Fruit fly (Drosophila melanogaster): ENCODE results near the gene CG11131.

Gene CG11131

DNA sequence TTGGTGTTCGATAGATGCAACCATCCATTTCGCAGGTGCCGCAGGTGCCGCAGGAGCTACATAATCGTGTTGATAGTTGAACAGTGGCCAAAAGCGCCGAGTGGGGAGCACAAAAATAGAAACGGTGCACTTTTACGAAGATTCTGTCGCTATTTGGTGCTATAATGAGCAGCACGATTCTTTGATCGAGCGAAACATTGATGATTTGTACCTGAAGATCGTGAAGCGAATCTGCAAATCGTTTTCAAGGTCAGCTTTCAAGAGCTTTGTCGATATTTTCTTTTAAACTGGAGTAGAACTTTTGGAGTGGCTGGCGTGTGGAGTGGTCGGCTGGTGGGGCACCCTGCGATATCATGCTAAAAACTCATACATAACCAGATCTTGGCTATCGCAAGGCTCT, at the start of gene CG11131:
Gene CG11131 (plus strand): TSS at position 301 of the 400 bp plus-strand sequence.
- TF ChIP-seq CG7101 (tag; optimal IDR thresholded peaks at IDR 0.05), result no peak
- no peak for TF ChIP-seq CG11617 (GFP tag; optimal IDR thresholded peaks at IDR 0.05)
- TF ChIP-seq ovo (GFP tag; optimal IDR thresholded peaks at IDR 0.05), result no peak
- TF ChIP-seq bab1 (GFP tag; optimal IDR thresholded peaks at IDR 0.05), result no peak
- TF ChIP-seq cnc (optimal IDR thresholded peaks at IDR 0.05), result no peak
- no peak for TF ChIP-seq Hr96 (GFP tag; optimal IDR thresholded peaks at IDR 0.05)
- no peak for TF ChIP-seq Clk (GFP tag; optimal IDR thresholded peaks at IDR 0.05)

DNA sequence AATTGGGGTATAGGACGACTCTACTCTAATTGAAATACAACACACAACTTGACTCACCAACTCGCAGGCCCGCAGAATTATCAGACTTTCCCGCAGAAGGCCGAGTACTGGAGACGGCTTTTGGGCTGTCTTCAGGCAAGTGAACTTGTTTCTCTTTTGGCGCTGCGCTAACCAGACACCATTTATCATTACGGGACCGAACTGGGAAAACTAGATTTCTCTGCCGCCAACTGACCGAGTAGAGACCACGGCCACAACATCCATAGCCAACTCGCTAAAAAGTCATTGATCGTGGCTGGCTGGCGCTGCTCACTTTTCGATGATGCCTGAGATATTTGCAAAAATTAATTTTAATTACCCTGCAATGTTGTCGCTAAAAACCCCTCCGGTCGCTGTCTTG, 49.6 kb upstream of the CG11131 start:
- TF ChIP-seq toe (GFP tag; optimal IDR thresholded peaks at IDR 0.05) (no peak), CG1620 (GFP tag; optimal IDR thresholded peaks at IDR 0.05) (no peak), CG7045 (GFP tag; optimal IDR thresholded peaks at IDR 0.05) (no peak), Crg-1 (GFP tag; optimal IDR thresholded peaks at IDR 0.05) (no peak), CG5204 (GFP tag; optimal IDR thresholded peaks at IDR 0.05) (no peak)

DNA sequence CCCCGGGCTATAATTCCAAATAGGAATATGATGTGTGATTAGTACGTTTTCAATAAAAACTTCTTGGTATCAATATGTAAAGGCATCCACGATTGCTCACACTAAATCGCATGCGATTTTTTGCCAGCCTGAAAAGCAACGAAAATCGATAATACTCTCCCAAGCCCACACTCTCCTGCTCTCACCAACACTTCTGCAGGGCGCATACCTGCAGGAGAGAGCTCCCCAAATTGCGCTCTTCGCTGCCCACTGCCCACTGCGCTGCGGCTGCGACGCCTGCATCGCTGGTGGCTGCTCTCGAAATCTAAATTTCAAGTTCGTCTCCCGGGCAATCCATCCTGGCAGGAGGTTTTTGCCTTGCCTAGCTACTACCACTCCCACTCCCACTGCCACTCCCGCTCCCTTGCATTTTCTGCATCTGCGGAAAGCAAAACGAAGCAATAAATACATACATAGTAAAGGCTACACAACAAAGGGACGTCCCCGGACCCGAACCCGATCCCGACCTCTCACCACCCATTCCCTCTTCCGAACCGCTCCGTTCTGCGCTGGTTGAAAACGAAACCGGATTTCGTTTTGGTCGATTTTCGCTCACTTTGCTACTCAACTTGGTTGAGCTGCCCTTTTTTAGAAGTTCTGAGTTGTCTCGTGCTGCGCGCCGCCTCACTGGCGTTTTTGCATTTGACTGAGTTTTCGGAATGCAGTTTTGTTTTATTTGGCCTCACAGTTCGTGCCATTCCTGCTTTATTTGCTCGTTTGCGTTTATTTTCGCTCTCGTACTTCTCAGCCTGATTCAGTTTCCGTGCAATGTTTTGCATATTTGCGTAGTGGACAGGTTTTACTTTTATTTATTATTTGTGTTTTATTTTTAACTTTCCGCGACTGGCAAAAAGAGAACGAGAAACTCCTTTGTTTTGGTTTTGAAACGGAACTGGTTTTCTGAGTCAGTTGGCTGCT, 47.1 kb upstream of the CG11131 start:
- TF ChIP-seq CG11617 (GFP tag; optimal IDR thresholded peaks at IDR 0.05) (no peak), CG7101 (tag; optimal IDR thresholded peaks at IDR 0.05) (no peak), tj (GFP tag; optimal IDR thresholded peaks at IDR 0.05) (peak; percentile 95)

DNA sequence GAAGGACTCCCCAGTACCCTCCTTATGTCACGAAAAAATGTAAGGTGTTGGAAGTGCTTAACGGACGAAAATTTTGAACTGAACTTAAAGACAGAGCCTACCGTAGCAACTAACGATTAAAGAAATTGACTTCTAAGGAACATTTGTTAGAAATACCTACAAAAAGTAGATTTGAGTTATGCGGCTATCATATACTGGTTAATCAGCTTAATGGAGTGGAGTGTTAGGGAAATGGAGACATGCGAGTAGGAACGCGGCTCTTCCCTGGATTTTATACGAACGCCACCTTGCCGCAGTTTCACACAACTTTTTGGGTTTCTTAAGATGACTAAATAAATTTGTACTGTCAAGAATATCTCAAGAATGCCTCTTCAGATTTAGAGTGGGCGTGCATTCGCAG, 45.1 kb upstream of the CG11131 start, which contains the start of gene CG32462:
Gene CG32462 (minus strand): TSS at position 101 of the 400 bp plus-strand sequence.
- TF ChIP-seq tj (GFP tag; optimal IDR thresholded peaks at IDR 0.05) (no peak), CG12768 (GFP tag; optimal IDR thresholded peaks at IDR 0.05) (no peak), Hr96 (GFP tag; optimal IDR thresholded peaks at IDR 0.05) (no peak), bab1 (GFP tag; optimal IDR thresholded peaks at IDR 0.05) (no peak), toe (GFP tag; optimal IDR thresholded peaks at IDR 0.05) (no peak), ovo (GFP tag; optimal IDR thresholded peaks at IDR 0.05) (no peak), Crg-1 (GFP tag; optimal IDR thresholded peaks at IDR 0.05) (no peak), Mnt (GFP tag; optimal IDR thresholded peaks at IDR 0.05) (no peak), kay (GFP tag; ENCODE audit: borderline replicate concordance) (no peak), cnc (optimal IDR thresholded peaks at IDR 0.05) (no peak), Clk (GFP tag; optimal IDR thresholded peaks at IDR 0.05) (no peak), CG7045 (GFP tag; optimal IDR thresholded peaks at IDR 0.05) (no peak), CG1620 (GFP tag; optimal IDR thresholded peaks at IDR 0.05) (no peak)

DNA sequence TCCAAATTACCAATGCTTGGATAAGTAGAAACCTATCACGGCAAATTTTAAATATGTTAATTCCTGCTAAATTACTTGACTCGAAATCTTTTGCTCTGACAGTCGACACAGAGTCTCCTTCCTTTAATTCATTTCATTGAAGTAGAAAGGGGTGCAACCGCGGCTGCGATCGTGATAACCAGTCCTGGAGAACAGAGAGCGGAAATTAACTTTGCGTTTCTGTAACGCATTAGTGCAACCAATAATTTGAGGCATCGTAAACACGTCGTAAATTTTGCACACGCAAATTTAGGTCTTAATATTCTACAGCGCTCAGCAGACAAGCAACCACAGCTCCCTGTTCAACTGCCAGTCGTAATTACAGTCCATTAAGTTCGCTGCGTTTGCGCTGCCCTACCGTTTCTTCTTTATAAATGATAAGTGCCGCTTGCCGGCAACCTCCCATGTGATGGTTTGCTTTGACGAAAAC, 42.5 kb upstream of the CG11131 start, which contains the start of gene CG32459:
Gene CG32459 (minus strand): TSS at position 51 of the 469 bp plus-strand sequence.
- no peak for TF ChIP-seq pad (GFP tag; optimal IDR thresholded peaks at IDR 0.05)
- no peak for TF ChIP-seq Hr96 (GFP tag; optimal IDR thresholded peaks at IDR 0.05)
- no peak for TF ChIP-seq CG11617 (GFP tag; optimal IDR thresholded peaks at IDR 0.05)
- no peak for TF ChIP-seq toe (GFP tag; optimal IDR thresholded peaks at IDR 0.05)
- TF ChIP-seq Mnt (GFP tag; optimal IDR thresholded peaks at IDR 0.05), result no peak
- no peak for TF ChIP-seq CG7045 (GFP tag; optimal IDR thresholded peaks at IDR 0.05)
- no peak for TF ChIP-seq tj (GFP tag; optimal IDR thresholded peaks at IDR 0.05)
- no peak for TF ChIP-seq ovo (GFP tag; optimal IDR thresholded peaks at IDR 0.05)
- no peak for TF ChIP-seq CG12768 (GFP tag; optimal IDR thresholded peaks at IDR 0.05)

DNA sequence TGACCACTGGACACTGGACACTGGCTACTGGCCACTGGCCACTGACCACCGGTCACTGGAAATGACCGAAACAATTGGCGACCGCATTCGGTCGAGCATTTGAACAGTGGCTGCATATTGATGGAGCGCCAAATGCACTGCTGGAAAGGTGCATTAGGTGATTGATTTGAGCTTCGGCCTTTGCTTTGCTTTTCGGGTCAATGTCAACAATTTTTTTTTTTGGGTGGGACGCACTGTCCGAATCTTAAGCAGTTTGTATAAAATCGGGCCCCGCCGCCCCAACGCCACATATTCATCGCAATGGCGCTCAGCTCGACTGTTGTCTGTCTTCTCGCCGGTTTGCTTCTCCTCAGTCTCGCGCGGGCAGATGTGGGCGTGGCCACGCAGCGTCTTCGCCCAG, 38.1 kb upstream of the CG11131 start, which contains the start of gene CG13239:
Gene CG13239 (plus strand): TSS at position 301 of the 400 bp plus-strand sequence.
- TF ChIP-seq ovo (GFP tag; optimal IDR thresholded peaks at IDR 0.05) (no peak), CG7101 (tag; optimal IDR thresholded peaks at IDR 0.05) (no peak), bab1 (GFP tag; optimal IDR thresholded peaks at IDR 0.05) (no peak), CG1620 (GFP tag; optimal IDR thresholded peaks at IDR 0.05) (no peak), kay (GFP tag; ENCODE audit: borderline replicate concordance) (no peak), CG33017 (tag; optimal IDR thresholded peaks at IDR 0.05) (no peak), CG14711 (tag; optimal IDR thresholded peaks at IDR 0.05) (no peak), CG5204 (GFP tag; optimal IDR thresholded peaks at IDR 0.05) (no peak)

DNA sequence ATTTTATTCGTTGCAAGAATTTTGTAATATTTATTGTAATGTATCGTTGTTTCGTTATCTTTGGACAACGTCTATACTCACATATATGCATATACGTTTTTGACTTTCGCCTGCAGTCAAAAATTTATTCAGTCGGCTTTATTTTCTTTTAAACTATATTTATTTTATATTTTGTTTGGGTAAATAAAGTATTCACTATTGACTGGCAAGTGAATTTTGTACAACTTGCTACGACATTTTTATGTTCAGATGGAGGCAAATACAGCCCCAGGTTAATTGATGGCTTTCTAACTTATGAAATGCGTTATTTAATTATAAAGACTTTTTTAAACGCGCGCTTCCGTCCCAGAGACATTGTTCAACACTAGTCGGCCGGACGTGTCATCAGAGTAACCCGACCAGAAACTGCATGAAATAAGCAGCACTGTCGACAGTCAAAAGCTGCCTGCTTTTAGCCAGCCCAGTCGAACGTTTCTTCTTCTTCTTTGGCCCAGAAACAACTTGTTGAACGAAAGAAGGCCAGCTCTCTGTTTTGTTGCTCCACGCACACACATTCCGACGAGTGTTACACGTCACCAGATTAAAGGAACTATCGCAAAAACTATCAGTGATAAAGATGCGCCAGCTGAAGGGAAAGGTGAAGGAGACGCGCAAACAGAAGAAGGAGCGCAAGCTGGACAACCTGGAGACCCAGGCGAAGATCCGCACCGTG, 35.0 kb upstream of the CG11131 start, which contains the start of gene CG33169:
Gene CG33169 (plus strand): TSS at position 498 of the 712 bp plus-strand sequence.
- TF ChIP-seq CG33017 (tag; optimal IDR thresholded peaks at IDR 0.05) (peak; percentile 69), cic (GFP tag; optimal IDR thresholded peaks at IDR 0.05) (peak; percentile 84), ovo (GFP tag; optimal IDR thresholded peaks at IDR 0.05) (peak; percentile 87), Clk (GFP tag; optimal IDR thresholded peaks at IDR 0.05) (peak; percentile 74), Mnt (GFP tag; optimal IDR thresholded peaks at IDR 0.05) (peak; percentile 89), CG7045 (GFP tag; optimal IDR thresholded peaks at IDR 0.05) (peak; percentile 68), bab1 (GFP tag; optimal IDR thresholded peaks at IDR 0.05) (peak; percentile 88), Crg-1 (GFP tag; optimal IDR thresholded peaks at IDR 0.05) (peak; percentile 92), pad (GFP tag; optimal IDR thresholded peaks at IDR 0.05) (peak; percentile 82), CG14711 (tag; optimal IDR thresholded peaks at IDR 0.05) (peak; percentile 63), tj (GFP tag; optimal IDR thresholded peaks at IDR 0.05) (peak; percentile 45), CG7101 (tag; optimal IDR thresholded peaks at IDR 0.05) (peak; percentile 88), kay (GFP tag; ENCODE audit: borderline replicate concordance) (peak; percentile 94), toe (GFP tag; optimal IDR thresholded peaks at IDR 0.05) (peak; percentile 77), Hr96 (GFP tag; optimal IDR thresholded peaks at IDR 0.05) (peak; percentile 80), CG12768 (GFP tag; optimal IDR thresholded peaks at IDR 0.05) (peak; percentile 87), cnc (optimal IDR thresholded peaks at IDR 0.05) (no peak), CG1620 (GFP tag; optimal IDR thresholded peaks at IDR 0.05) (peak; percentile 96), CG11617 (GFP tag; optimal IDR thresholded peaks at IDR 0.05) (no peak), CG5204 (GFP tag; optimal IDR thresholded peaks at IDR 0.05) (no peak)
